Fruit fly (Drosophila melanogaster): ENCODE data around the gene C1GalTA.

DNA sequence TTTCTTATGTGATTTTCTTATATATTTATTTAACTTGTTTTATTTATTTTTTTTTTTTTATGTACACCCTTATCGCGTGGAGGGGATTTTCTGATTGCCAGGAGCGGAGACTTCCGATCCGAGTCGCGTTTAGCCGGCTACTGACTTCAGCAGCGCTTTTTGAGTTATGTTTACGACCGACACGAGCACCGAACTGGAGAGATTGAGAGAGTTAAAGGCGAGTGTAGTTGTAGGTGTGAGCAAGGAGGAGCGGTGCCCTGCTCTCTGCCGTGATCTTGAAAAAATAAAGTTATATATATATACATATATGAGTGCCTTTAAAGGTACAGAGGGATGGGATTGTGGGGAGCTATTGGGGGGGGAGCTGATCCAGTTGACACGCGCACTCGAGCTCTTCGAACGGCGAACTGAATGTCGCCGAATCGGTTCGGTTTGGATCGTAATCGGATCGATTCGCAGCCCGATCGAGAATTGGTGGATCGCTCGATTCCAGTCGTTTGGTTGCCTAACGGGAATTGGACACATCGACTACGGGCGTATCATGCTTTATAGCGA is 38.1 kb upstream of the C1GalTA start, which contains the start of gene rost:
- TF ChIP-seq CG11560 (tag; IDR thresholded peaks at IDR 0.05), result no peak
- TF ChIP-seq slbo (GFP tag; IDR thresholded peaks at IDR 0.05), result no peak
- TF ChIP-seq cato (GFP tag; optimal IDR thresholded peaks at IDR 0.05; ENCODE audit: borderline replicate concordance), result no peak
- no peak for TF ChIP-seq HLH3B (GFP tag; IDR thresholded peaks at IDR 0.05)
- no peak for TF ChIP-seq insv (GFP tag; optimal IDR thresholded peaks at IDR 0.05)
- no peak for TF ChIP-seq CG30431 (GFP tag; optimal IDR thresholded peaks at IDR 0.05)
- no peak for TF ChIP-seq exex (tag; optimal IDR thresholded peaks at IDR 0.05)
- TF ChIP-seq ATbp (GFP tag; optimal IDR thresholded peaks at IDR 0.05), result no peak

All from whole organism, embryonic.